Worm (Caenorhabditis elegans) whole organism, early embryonic: ENCODE results near the gene C17H12.10.

Source experiments
- B0310.2 ChIP-seq: sonication (generic microtip); optimal IDR thresholded peaks from 2 replicates; lab custom pipeline; 2016; ENCODE audit warnings: mild to moderate bottlenecking, missing genetic modification characterization, missing compliant biosample characterization
- F13C5.2 ChIP-seq: sonication (generic microtip); optimal IDR thresholded peaks from 2 replicates; lab custom pipeline; 2017; ENCODE audit warnings: mild to moderate bottlenecking, missing genetic modification characterization, inconsistent platforms, missing compliant biosample characterization
- aly-1 ChIP-seq: sonication (generic microtip); optimal IDR thresholded peaks from 2 replicates; lab custom pipeline; 2016; ENCODE audit warnings: missing genetic modification characterization, missing compliant biosample characterization
- ama-1 ChIP-seq: fragments of 150-350 bp; optimal IDR thresholded peaks from 2 replicates; lab custom pipeline; 2014
- ceh-13 ChIP-seq: fragments of 200-800 bp; sonication (Bioruptor generic); optimal IDR thresholded peaks from 2 replicates; lab custom pipeline; 2018; ENCODE audit warnings: mild to moderate bottlenecking, missing genetic modification characterization, missing compliant biosample characterization
- ceh-36 ChIP-seq: sonication (generic microtip); optimal IDR thresholded peaks from 2 replicates; lab custom pipeline; 2016; ENCODE audit warnings: missing genetic modification characterization, inconsistent platforms, missing compliant biosample characterization
- ets-7 ChIP-seq: sonication (generic microtip); optimal IDR thresholded peaks from 2 replicates; lab custom pipeline; 2016; ENCODE audit warnings: missing genotype, missing genetic modification characterization, missing compliant biosample characterization
- flt-1 ChIP-seq: fragments of 200-800 bp; sonication (Bioruptor generic); IDR thresholded peaks from 2 replicates; pipeline ENCODE4 v1.3.6; 2022; ENCODE audit warnings: missing genetic modification characterization, missing compliant biosample characterization
- hmbx-1 ChIP-seq: sonication (generic microtip); optimal IDR thresholded peaks from 2 replicates; lab custom pipeline; 2016; ENCODE audit warnings: mild to moderate bottlenecking, missing genetic modification characterization, missing compliant biosample characterization
- hmg-4 ChIP-seq: fragments of 200-800 bp; sonication (Bioruptor generic); optimal IDR thresholded peaks from 2 replicates; lab custom pipeline; 2018; ENCODE audit warnings: mild to moderate bottlenecking, missing genetic modification characterization, missing compliant biosample characterization
- hnd-1 ChIP-seq: sonication (generic microtip); optimal IDR thresholded peaks from 2 replicates; lab custom pipeline; 2016; ENCODE audit warnings: missing genetic modification characterization, missing compliant biosample characterization
- pes-1 ChIP-seq: fragments of 200-800 bp; sonication (Bioruptor generic); IDR thresholded peaks from 2 replicates; pipeline ENCODE4 v1.3.6; 2022; ENCODE audit warnings: missing genetic modification reagents, missing genetic modification characterization, missing compliant biosample characterization
- scrt-1 ChIP-seq: fragments of 200-800 bp; sonication (Bioruptor generic); IDR thresholded peaks from 2 replicates; pipeline ENCODE4 v1.3.6; 2022; ENCODE audit warnings: missing genetic modification characterization, missing compliant biosample characterization
- sea-1 ChIP-seq: fragments of 200-800 bp; sonication (Bioruptor generic); conservative IDR thresholded peaks from 2 replicates; pipeline ENCODE4 v1.3.6; 2022; ENCODE audit warnings: missing genetic modification characterization, missing compliant biosample characterization
- tbx-11 ChIP-seq: fragments of 200-800 bp; sonication (Bioruptor generic); IDR thresholded peaks from 2 replicates; pipeline ENCODE4 v1.3.6; 2022; ENCODE audit warnings: missing genetic modification characterization, missing compliant biosample characterization
- tbx-37 ChIP-seq: fragments of 200-800 bp; sonication (Bioruptor generic); conservative IDR thresholded peaks from 2 replicates; pipeline ENCODE4 v1.3.6; 2022; ENCODE audit warnings: missing genetic modification reagents, missing genetic modification characterization, missing compliant biosample characterization
- tra-4 ChIP-seq: sonication (generic microtip); optimal IDR thresholded peaks from 2 replicates; lab custom pipeline; 2017; ENCODE audit warnings: missing genetic modification characterization, missing compliant biosample characterization

C17H12.10 gene

ce11 chrIV:6793310-6793966, 13.2 kb upstream of the C17H12.10 start:
- TF ChIP-seq tbx-37 (no peak), tbx-11 (no peak)

DNA sequence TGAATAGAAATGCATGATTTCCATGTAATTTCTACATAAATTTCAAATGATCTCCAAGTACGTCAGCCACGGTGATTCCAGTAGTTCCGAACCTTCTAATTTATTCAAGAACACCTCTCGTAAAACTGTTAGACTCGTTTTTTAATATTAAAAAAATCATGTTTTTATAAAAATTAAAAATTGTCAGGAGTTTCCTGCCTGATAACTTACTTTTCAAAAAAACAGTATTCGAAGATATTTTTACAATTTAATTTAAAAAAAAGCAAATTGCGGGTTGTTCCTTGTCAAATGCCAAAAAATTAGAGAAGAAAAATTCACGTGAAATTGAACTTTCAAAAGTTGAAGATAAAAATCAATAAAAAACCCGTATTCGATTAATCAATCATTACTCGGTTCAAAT, 11.1 kb upstream of the C17H12.10 start, which contains the start of the genes C17H12.3 and C17H12.12:
Gene C17H12.3, minus strand, starts transcription at position 101 of the 400 bp plus-strand sequence.
Gene C17H12.12, plus strand, starts transcription at position 396 of the 400 bp plus-strand sequence.
- no peak for TF ChIP-seq ceh-13 (GFP tag; lab: Kevin White, UChicago)
- TF ChIP-seq hnd-1 (tag; lab: Kevin White, UChicago): no peak
- TF ChIP-seq pes-1 (GFP tag; lab: Robert Waterston, UW): no peak
- no peak for TF ChIP-seq aly-1 (tag; lab: Kevin White, UChicago)
- no peak for TF ChIP-seq hmg-4
- no peak for TF ChIP-seq scrt-1 (GFP tag; lab: Robert Waterston, UW)
- TF ChIP-seq F13C5.2 (tag; lab: Kevin White, UChicago): no peak
- TF ChIP-seq ama-1: no peak
- TF ChIP-seq B0310.2: no peak
- no peak for TF ChIP-seq ceh-36 (tag; lab: Kevin White, UChicago)
- TF ChIP-seq hmbx-1: no peak
- no peak for TF ChIP-seq ets-7 (tag; lab: Kevin White, UChicago)
- no peak for TF ChIP-seq flt-1 (GFP tag; lab: Robert Waterston, UW)
- TF ChIP-seq sea-1 (GFP tag; lab: Robert Waterston, UW): no peak

ce11 chrIV:6802132-6802531, 4.5 kb upstream of the C17H12.10 start, which contains the start of the genes cest-4 and C17H12.11:
Gene cest-4 (minus strand): TSS chrIV:6802337.
Gene C17H12.11 (plus strand): TSS chrIV:6802387.
- TF ChIP-seq flt-1 (GFP tag; lab: Robert Waterston, UW) (no peak), B0310.2 (no peak), ets-7 (tag; lab: Kevin White, UChicago) (no peak), ama-1 (no peak), tbx-37 (no peak), hmg-4 (no peak), pes-1 (GFP tag; lab: Robert Waterston, UW) (no peak), hnd-1 (tag; lab: Kevin White, UChicago) (no peak), ceh-36 (tag; lab: Kevin White, UChicago) (no peak), aly-1 (tag; lab: Kevin White, UChicago) (no peak), F13C5.2 (tag; lab: Kevin White, UChicago) (no peak), tbx-11 (no peak), ceh-13 (GFP tag; lab: Kevin White, UChicago) (no peak)

ce11 chrIV:6803294-6803693, 3.3 kb upstream of the C17H12.10 start:
- TF ChIP-seq pes-1 (GFP tag; lab: Robert Waterston, UW): no peak
- no peak for TF ChIP-seq hnd-1 (tag; lab: Kevin White, UChicago)
- no peak for TF ChIP-seq ceh-36 (tag; lab: Kevin White, UChicago)
- no peak for TF ChIP-seq tbx-37
- TF ChIP-seq sea-1 (GFP tag; lab: Robert Waterston, UW): no peak
- no peak for TF ChIP-seq scrt-1 (GFP tag; lab: Robert Waterston, UW)
- no peak for TF ChIP-seq tbx-11
- no peak for TF ChIP-seq ets-7 (tag; lab: Kevin White, UChicago)
- TF ChIP-seq ceh-13 (GFP tag; lab: Kevin White, UChicago): no peak
- TF ChIP-seq tra-4 (tag; lab: Kevin White, UChicago): no peak
- no peak for TF ChIP-seq aly-1 (tag; lab: Kevin White, UChicago)
- TF ChIP-seq hmg-4: no peak
- TF ChIP-seq B0310.2: no peak
- no peak for TF ChIP-seq hmbx-1
- no peak for TF ChIP-seq F13C5.2 (tag; lab: Kevin White, UChicago)
- TF ChIP-seq ama-1: no peak
- TF ChIP-seq flt-1 (GFP tag; lab: Robert Waterston, UW): no peak

- TF ChIP-seq aly-1 (tag; lab: Kevin White, UChicago) (no peak), tbx-11 (no peak)
Measured at ce11 chrIV:6803805-6804344, 2.7 kb upstream of the C17H12.10 start.

ce11 chrIV:6804815-6805214, 1.8 kb upstream of the C17H12.10 start, which contains the start of gene C17H12.37:
Gene C17H12.37 (plus strand): TSS chrIV:6805115.
- TF ChIP-seq aly-1 (tag; lab: Kevin White, UChicago) (no peak), scrt-1 (GFP tag; lab: Robert Waterston, UW) (no peak), tra-4 (tag; lab: Kevin White, UChicago) (no peak), flt-1 (GFP tag; lab: Robert Waterston, UW) (no peak)

DNA sequence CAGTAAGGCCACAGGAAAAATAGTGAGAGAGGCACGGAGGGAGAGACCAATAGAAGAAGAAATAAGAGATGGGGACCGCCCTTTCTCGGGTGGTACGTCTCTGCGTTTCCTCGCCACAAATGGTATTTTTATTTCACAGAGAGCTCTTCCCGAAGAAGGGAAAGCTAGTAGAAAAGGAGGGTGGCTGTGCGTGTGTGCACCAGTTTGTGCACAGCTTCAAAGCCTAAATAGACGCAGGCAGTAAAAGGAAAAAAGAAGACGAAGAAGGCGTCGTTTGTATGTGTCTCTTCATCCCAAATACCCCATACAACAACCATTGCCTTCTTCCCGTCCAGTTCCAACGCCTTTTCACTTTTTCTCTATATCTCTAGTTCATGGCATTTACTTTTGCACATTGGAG, 3.2 kb downstream of the C17H12.10 start:
- TF ChIP-seq scrt-1 (GFP tag; lab: Robert Waterston, UW) (no peak), F13C5.2 (tag; lab: Kevin White, UChicago) (peak; percentile 37)

DNA sequence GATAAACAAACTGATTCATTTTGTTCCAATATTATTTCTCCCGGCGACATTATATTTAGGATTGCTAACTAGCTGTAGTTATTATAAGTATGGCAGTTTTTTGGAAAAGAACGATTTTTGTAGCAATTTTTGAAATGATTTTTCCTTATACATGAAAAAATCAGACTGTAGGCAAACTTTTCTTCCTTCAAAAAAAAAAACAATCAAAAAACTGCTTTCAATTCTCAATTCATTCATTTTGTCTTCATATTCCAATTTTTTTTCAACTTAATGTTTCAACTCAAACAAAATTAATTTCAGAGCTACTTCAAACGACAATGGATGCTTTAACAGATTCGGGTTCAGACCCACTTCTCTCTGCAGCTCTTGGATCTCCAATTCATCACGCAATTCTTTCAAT, 5.2 kb downstream of the C17H12.10 start, which contains the start of gene ceh-48:
Gene ceh-48, plus strand, starts transcription at position 301 of the 400 bp plus-strand sequence.
- TF ChIP-seq aly-1 (tag; lab: Kevin White, UChicago): no peak
- no peak for TF ChIP-seq ceh-13 (GFP tag; lab: Kevin White, UChicago)
- TF ChIP-seq hnd-1 (tag; lab: Kevin White, UChicago): no peak
- TF ChIP-seq pes-1 (GFP tag; lab: Robert Waterston, UW): no peak
- TF ChIP-seq ama-1: no peak
- TF ChIP-seq tbx-37: no peak
- no peak for TF ChIP-seq ets-7 (tag; lab: Kevin White, UChicago)
- no peak for TF ChIP-seq flt-1 (GFP tag; lab: Robert Waterston, UW)
